Worm (Caenorhabditis elegans) whole organism, midembryonic: ENCODE results near the gene K11H3.2.

Experiments
- T22C8.4 ChIP-seq: fragments of 200-800 bp; sonication (Bioruptor generic); IDR thresholded peaks from 2 replicates; pipeline ENCODE4 v1.3.6; 2022; ENCODE audit warnings: missing genetic modification characterization, missing compliant biosample characterization
- cog-1 ChIP-seq: sonication (generic microtip); optimal IDR thresholded peaks from 2 replicates; lab custom pipeline; 2016; ENCODE audit warnings: missing genetic modification characterization, missing compliant biosample characterization
- flt-1 ChIP-seq: fragments of 200-800 bp; sonication (Bioruptor generic); IDR thresholded peaks from 2 replicates; pipeline ENCODE4 v1.3.6; 2022; ENCODE audit warnings: missing genetic modification characterization, missing compliant biosample characterization
- klf-2 ChIP-seq: fragments of 200-800 bp; sonication (Bioruptor generic); conservative IDR thresholded peaks from 2 replicates; pipeline ENCODE4 v1.3.6; 2022; ENCODE audit warnings: missing genetic modification reagents, missing genetic modification characterization, missing compliant biosample characterization
- med-1 ChIP-seq: sonication (generic microtip); optimal IDR thresholded peaks from 2 replicates; lab custom pipeline; 2017; ENCODE audit warnings: missing genetic modification characterization, mild to moderate bottlenecking, missing compliant biosample characterization, antibody characterized with exemption, missing genetic modification reagents; ENCODE audit not compliant: insufficient read depth
- ref-1 ChIP-seq: fragments of 200-800 bp; sonication (Bioruptor generic); conservative IDR thresholded peaks from 2 replicates; pipeline ENCODE4 v1.3.6; 2022; ENCODE audit warnings: missing genetic modification reagents, missing genetic modification characterization, missing compliant biosample characterization
- tab-1 ChIP-seq: fragments of 200-800 bp; sonication (Bioruptor generic); IDR thresholded peaks from 2 replicates; pipeline ENCODE4 v1.3.6; 2022; ENCODE audit warnings: missing genetic modification characterization, missing compliant biosample characterization
- ztf-23 ChIP-seq: fragments of 200-800 bp; sonication (Bioruptor generic); IDR thresholded peaks from 2 replicates; pipeline ENCODE4 v1.3.6; 2022; ENCODE audit warnings: missing genetic modification reagents, missing genetic modification characterization, missing compliant biosample characterization
- ztf-29 ChIP-seq: fragments of 200-800 bp; sonication (Bioruptor generic); IDR thresholded peaks from 2 replicates; pipeline ENCODE4 v1.3.6; 2022; ENCODE audit warnings: missing genetic modification reagents, missing genetic modification characterization, missing compliant biosample characterization

K11H3.2 gene

DNA sequence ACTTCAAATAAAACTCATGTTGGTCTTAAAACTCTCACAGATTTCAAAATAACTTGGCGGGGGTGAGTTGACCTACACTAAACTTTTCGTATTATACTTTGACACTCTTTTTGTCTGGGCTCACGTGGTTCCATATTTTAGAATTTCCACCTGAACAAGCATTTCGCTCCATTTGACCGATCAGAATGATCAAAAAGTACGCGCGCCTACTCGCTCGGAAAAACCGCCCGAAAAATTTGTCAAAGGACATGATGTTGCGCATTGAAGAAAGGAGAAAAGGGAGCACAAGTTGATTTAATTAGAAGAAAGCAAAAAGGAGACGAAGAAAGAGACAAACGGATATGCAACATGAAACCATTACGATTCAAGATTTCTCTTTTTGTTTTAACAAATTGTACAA is 40.1 kb downstream of the K11H3.2 start:
- TF ChIP-seq flt-1 (no peak), cog-1 (tag; lab: Kevin White, UChicago) (no peak), ref-1 (GFP tag; lab: Robert Waterston, UW) (no peak), klf-2 (no peak), ztf-23 (GFP tag; lab: Robert Waterston, UW) (no peak), med-1 (GFP tag; lab: Kevin White, UChicago) (no peak), ztf-29 (GFP tag; lab: Robert Waterston, UW) (no peak), T22C8.4 (GFP tag; lab: Robert Waterston, UW) (no peak), tab-1 (GFP tag; lab: Robert Waterston, UW) (no peak)

DNA sequence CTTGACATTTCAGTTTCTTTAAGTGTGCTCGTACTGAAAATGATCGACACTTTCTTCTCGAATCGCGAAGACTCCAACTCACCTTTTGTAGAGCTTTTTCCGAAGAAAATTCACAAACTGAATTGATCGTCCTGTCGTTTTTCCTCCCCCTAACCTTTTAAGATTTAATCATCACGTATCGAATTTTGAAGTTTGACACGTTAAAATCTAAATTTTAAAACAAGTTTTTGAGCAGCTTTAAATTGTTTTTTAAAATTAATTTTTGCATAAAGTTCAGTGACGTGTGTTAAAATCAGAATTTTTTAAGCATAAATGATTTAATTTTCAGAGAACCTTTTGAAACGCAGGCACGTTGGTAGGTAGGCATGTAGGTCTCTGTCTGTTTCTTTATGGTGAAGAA is 45.1 kb downstream of the K11H3.2 start, which contains the start of gene alg-4:
Gene alg-4, minus strand, starts transcription at position 101 of the 400 bp plus-strand sequence.
- no peak for TF ChIP-seq cog-1 (tag; lab: Kevin White, UChicago)
- no peak for TF ChIP-seq flt-1
- TF ChIP-seq tab-1 (GFP tag; lab: Robert Waterston, UW): no peak
- no peak for TF ChIP-seq ztf-29 (GFP tag; lab: Robert Waterston, UW)
- TF ChIP-seq klf-2: no peak
- no peak for TF ChIP-seq med-1 (GFP tag; lab: Kevin White, UChicago)
- TF ChIP-seq T22C8.4 (GFP tag; lab: Robert Waterston, UW): no peak
- TF ChIP-seq ztf-23 (GFP tag; lab: Robert Waterston, UW): no peak
- no peak for TF ChIP-seq ref-1 (GFP tag; lab: Robert Waterston, UW)

DNA sequence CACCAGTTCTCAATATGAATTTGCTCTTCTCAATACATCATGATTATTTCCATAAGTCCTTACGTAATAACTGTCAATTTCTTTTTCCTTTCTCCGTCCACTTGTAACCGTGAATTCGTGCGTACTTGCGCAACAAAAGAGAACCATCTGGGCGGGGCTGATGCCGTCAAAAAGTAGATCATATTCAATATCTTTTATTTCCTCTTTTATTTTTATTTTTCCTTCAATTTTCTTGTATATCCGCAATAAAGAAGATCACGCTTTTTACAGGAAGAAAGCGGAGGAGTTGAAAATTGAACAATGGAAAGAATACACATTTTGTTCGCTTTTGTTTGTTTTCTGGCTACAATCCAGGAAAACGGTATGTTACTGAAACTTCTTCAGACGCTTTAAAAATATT is 46.7 kb downstream of the K11H3.2 start, which contains the start of gene mam-7:
Gene mam-7, plus strand, starts transcription at position 301 of the 400 bp plus-strand sequence.
- TF ChIP-seq T22C8.4 (GFP tag; lab: Robert Waterston, UW) (no peak), ref-1 (GFP tag; lab: Robert Waterston, UW) (no peak), ztf-23 (GFP tag; lab: Robert Waterston, UW) (no peak), tab-1 (GFP tag; lab: Robert Waterston, UW) (no peak), klf-2 (no peak), ztf-29 (GFP tag; lab: Robert Waterston, UW) (no peak), flt-1 (no peak), med-1 (GFP tag; lab: Kevin White, UChicago) (no peak), cog-1 (tag; lab: Kevin White, UChicago) (no peak)
